Fruit fly (Drosophila melanogaster): ENCODE data around the gene GAPcenA.

DNA sequence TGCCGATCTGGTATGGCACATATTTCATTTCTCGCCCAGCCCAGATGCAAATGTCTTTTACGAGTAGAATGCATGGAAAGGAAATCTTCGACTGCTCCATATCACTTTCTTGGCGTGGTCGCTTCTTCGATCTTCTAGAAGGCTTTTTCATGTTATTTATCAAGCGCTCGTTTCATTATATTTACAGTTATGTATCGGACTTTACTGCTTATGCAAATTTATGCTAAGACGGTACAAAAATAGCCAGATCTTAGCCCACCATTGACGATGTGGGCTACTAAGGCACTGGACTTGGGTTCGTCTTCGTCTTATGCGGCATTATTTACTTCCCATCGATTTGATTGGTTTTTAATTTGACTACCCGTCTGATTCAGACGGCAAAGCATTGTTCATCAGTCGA lies 16.9 kb downstream of the GAPcenA start:
- TF ChIP-seq Vsx2 (GFP tag; optimal IDR thresholded peaks at IDR 0.05; ENCODE audit: partially characterized antibody) (no peak), dsf (GFP tag; optimal IDR thresholded peaks at IDR 0.05; ENCODE audit: borderline replicate concordance) (no peak), Hnf4 (GFP tag; optimal IDR thresholded peaks at IDR 0.05) (no peak), usp (GFP tag; optimal IDR thresholded peaks at IDR 0.05) (no peak), lola (GFP tag; optimal IDR thresholded peaks at IDR 0.05) (no peak), jim (GFP tag; optimal IDR thresholded peaks at IDR 0.05) (no peak), Abd-B (GFP tag; optimal IDR thresholded peaks at IDR 0.05) (no peak), psq (GFP tag; optimal IDR thresholded peaks at IDR 0.05) (no peak), sv (GFP tag; optimal IDR thresholded peaks at IDR 0.05) (no peak), dl (GFP tag; optimal IDR thresholded peaks at IDR 0.05; ENCODE audit: insufficient read depth in 1 of 2, partially characterized antibody in 2 of 2) (no peak), h (GFP tag; optimal IDR thresholded peaks at IDR 0.05) (no peak), Rel (GFP tag; optimal IDR thresholded peaks at IDR 0.05) (no peak), Rel (tag; optimal IDR thresholded peaks at IDR 0.05) (no peak), br (GFP tag; optimal IDR thresholded peaks at IDR 0.05) (no peak), OdsH (GFP tag; optimal IDR thresholded peaks at IDR 0.05) (no peak)

All from whole organism, wandering third instar larva.